Fruit fly (Drosophila melanogaster) Kc167 (cell line): ENCODE measurements around the gene CG8034.

Source experiments
- h ChIP-seq: fragments of >200 bp; optimal IDR thresholded peaks from 3 replicates; lab custom pipeline; 2018; ENCODE audit warnings: missing external identifiers
- psq ChIP-seq: fragments of >200 bp; optimal IDR thresholded peaks from 2 replicates; lab custom pipeline; 2017; ENCODE audit warnings: missing external identifiers

DNA sequence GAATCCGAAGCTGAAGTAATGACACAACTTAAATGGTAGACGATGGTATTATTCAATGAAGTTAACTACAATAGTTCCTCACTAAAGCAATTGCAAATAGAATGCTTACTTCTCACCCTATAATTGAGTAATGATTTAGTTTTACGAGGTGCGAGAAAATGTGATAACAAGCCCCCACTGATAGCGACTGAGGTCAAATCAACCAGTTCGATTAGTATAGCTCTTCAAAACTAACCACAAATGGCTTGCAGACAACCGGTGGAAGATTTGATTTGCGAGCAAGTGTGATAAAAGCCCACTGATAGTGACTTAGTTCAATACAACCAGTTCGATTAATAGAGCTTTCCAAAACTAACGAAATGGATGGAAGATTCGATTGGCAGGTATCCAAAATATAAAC, 58.6 kb downstream of the CG8034 start:
- TF ChIP-seq h (lab: Kevin White, UChicago): no peak
- TF ChIP-seq psq (lab: Kevin White, UChicago): no peak
